Fruit fly (Drosophila melanogaster) whole organism, wandering third instar larva: ENCODE results near the gene CG17267.

Source experiments
- Abd-B ChIP-seq: fragments of >200 bp; optimal IDR thresholded peaks from 2 replicates; lab custom pipeline; 2017; ENCODE audit warnings: missing biosample characterization, missing genetic modification characterization
- CG32264 ChIP-seq: fragments of 200-800 bp; sonication (Bioruptor generic); optimal IDR thresholded peaks from 2 replicates; lab custom pipeline; 2016; ENCODE audit warnings: missing biosample characterization, missing genetic modification characterization
- CG9705 ChIP-seq: fragments of 200-800 bp; sonication (Bioruptor generic); optimal IDR thresholded peaks from 2 replicates; lab custom pipeline; 2018; ENCODE audit warnings: missing biosample characterization, mild to moderate bottlenecking, missing genetic modification characterization
- Dfd ChIP-seq: fragments of >200 bp; optimal IDR thresholded peaks from 2 replicates; lab custom pipeline; 2017; ENCODE audit warnings: missing biosample characterization, missing genetic modification characterization
- Jra ChIP-seq: sonication (Bioruptor generic); optimal IDR thresholded peaks from 2 replicates; lab custom pipeline; 2016; ENCODE audit warnings: missing biosample characterization, missing genetic modification characterization
- Myc ChIP-seq: fragments of >200 bp; optimal IDR thresholded peaks from 2 replicates; lab custom pipeline; 2017
- N ChIP-seq: fragments of >200 bp; optimal IDR thresholded peaks from 2 replicates; lab custom pipeline; 2018; ENCODE audit warnings: missing biosample characterization, missing external identifiers, missing genetic modification characterization
- dl ChIP-seq, 2 experiments: fragments of 175-275, 200-275 bp in 1 of 2; fragments of 200-275 bp in 1 of 2; sonication (Bioruptor generic); optimal IDR thresholded peaks; lab custom pipeline; 2018; ENCODE audit warnings: mild to moderate bottlenecking in 2 of 2, missing biosample characterization in 2 of 2, missing genetic modification characterization in 2 of 2, moderate library complexity in 2 of 2; ENCODE audit not compliant: partially characterized antibody in 2 of 2, insufficient read depth in 1 of 2
- fru ChIP-seq: fragments of 200-800 bp; sonication (Bioruptor generic); optimal IDR thresholded peaks from 3 replicates; lab custom pipeline; 2016; ENCODE audit warnings: missing biosample characterization, mild to moderate bottlenecking, missing genetic modification characterization
- lola ChIP-seq: fragments of >200 bp; optimal IDR thresholded peaks from 2 replicates; lab custom pipeline; 2017; ENCODE audit warnings: missing biosample characterization, missing genetic modification characterization
- rgr ChIP-seq: fragments of 200-800 bp; sonication (Bioruptor generic); optimal IDR thresholded peaks from 3 replicates; lab custom pipeline; 2016; ENCODE audit warnings: missing biosample characterization, mild to moderate bottlenecking, missing genetic modification characterization
- sage ChIP-seq: fragments of 200-800 bp; sonication (Bioruptor generic); optimal IDR thresholded peaks from 2 replicates; lab custom pipeline; 2016; ENCODE audit warnings: missing biosample characterization, mild to moderate bottlenecking, missing genetic modification characterization
- usp ChIP-seq: fragments of >200 bp; optimal IDR thresholded peaks from 2 replicates; lab custom pipeline; 2017; ENCODE audit warnings: missing biosample characterization, missing genetic modification characterization
- woc ChIP-seq: sonication (Bioruptor generic); optimal IDR thresholded peaks from 2 replicates; lab custom pipeline; 2016; ENCODE audit warnings: missing biosample characterization, mild to moderate bottlenecking, missing genetic modification characterization

DNA sequence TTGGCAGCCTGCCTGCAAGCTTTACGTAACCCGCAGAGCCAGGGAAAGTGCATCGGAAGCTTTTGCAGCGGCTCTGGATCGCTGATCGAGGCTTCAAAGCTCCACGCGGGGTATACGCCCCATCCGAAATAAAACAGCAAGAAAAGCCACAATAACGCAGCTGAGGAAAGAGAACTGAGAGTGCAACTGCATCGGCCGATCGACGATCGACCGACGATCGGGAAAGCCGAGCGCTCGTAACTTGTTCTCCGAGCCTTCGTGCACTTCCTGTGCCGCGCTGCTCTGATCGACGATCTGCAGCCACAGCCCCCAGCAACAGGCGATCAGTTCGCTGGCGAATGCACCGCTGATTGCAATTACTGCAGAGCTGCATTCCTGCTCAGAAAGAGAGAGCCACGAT is 41.1 kb upstream of the CG17267 start:
- TF ChIP-seq CG32264 (GFP tag; lab: Kevin White, UChicago) = no peak
- peak; percentile 42 for TF ChIP-seq rgr
- peak; percentile 3 for TF ChIP-seq woc (GFP tag; lab: Kevin White, UChicago)
- TF ChIP-seq fru (GFP tag; lab: Kevin White, UChicago) = peak; percentile 59
- no peak for TF ChIP-seq N (GFP tag; lab: Kevin White, UChicago)
- no peak for TF ChIP-seq Myc
- TF ChIP-seq Dfd = no peak
- no peak for TF ChIP-seq lola (GFP tag; lab: Kevin White, UChicago)
- TF ChIP-seq usp (GFP tag; lab: Kevin White, UChicago) = no peak
- TF ChIP-seq Jra = peak; percentile 31
- no peak for TF ChIP-seq Abd-B (GFP tag; lab: Kevin White, UChicago)
- TF ChIP-seq dl (GFP tag; optimal IDR thresholded peaks at IDR 0.05; lab: Kevin White, UChicago; ENCODE audit: insufficient read depth in 1 of 2, partially characterized antibody in 2 of 2) = no peak
- TF ChIP-seq sage = peak; percentile 21
- no peak for TF ChIP-seq CG9705 (GFP tag; lab: Kevin White, UChicago)
